Worm (Caenorhabditis elegans): Measurements from ENCODE around the gene srx-44.

- no peak for TF ChIP-seq pha-4 (tag; optimal IDR thresholded peaks at IDR 0.05)
- no peak for TF ChIP-seq dpl-1 (GFP tag; optimal IDR thresholded peaks at IDR 0.05)
- no peak for TF ChIP-seq mcd-1 (GFP tag; IDR thresholded peaks at IDR 0.05)
- no peak for TF ChIP-seq unc-130 (GFP tag; optimal IDR thresholded peaks at IDR 0.05)
- TF ChIP-seq Y53F4B.3 (GFP tag; IDR thresholded peaks at IDR 0.05), result no peak
- no peak for TF ChIP-seq let-607 (tag; optimal IDR thresholded peaks at IDR 0.05)
- TF ChIP-seq lin-35 (GFP tag; optimal IDR thresholded peaks at IDR 0.05), result no peak
- TF ChIP-seq snpc-1.3 (tag; optimal IDR thresholded peaks at IDR 0.05; ENCODE audit: insufficient read depth), result no peak
- no peak for TF ChIP-seq ama-1 (optimal IDR thresholded peaks at IDR 0.05)
- TF ChIP-seq ama-1 (GFP tag; optimal IDR thresholded peaks at IDR 0.05), result no peak
- no peak for TF ChIP-seq unc-62 (GFP tag; optimal IDR thresholded peaks at IDR 0.05)
- TF ChIP-seq mxl-1 (tag; optimal IDR thresholded peaks at IDR 0.05), result no peak
- TF ChIP-seq dox-1 (GFP tag; IDR thresholded peaks at IDR 0.05), result no peak
- TF ChIP-seq nhr-90 (tag; optimal IDR thresholded peaks at IDR 0.05), result no peak
- no peak for TF ChIP-seq ceh-79 (tag; optimal IDR thresholded peaks at IDR 0.05)
Observed at ce11 chrV:15982733-15983344, 37.3 kb upstream of the srx-44 start, which contains the start of the genes fbxa-99 and F36G9.13.
